In genomic region chr3L:8033776-8034175, dm6 we compare ENCODE assay signal across 2 fruit fly cellular contexts.
TF ChIP-seq lines count a peak whose summit lies in the region.

No protein-coding gene starts in this region.

- no peak for TF ChIP-seq CTCF in whole organism, embryonic (GFP tag; optimal IDR thresholded peaks at IDR 0.05; lab: Kevin White, UChicago)

TF ChIP-seq in whole organism, embryonic, 481 proteins besides CTCF, POLR2A, EP300 and RAD21 (continues in another document):
- no peak for TF ChIP-seq disco-r (GFP tag; optimal IDR thresholded peaks at IDR 0.05; lab: Kevin White, UChicago)
- no peak for TF ChIP-seq Neu2 (GFP tag; optimal IDR thresholded peaks at IDR 0.05; lab: Kevin White, UChicago; ENCODE audit: borderline replicate concordance)
- TF ChIP-seq gro (GFP tag; optimal IDR thresholded peaks at IDR 0.05; lab: Kevin White, UChicago): no peak
- TF ChIP-seq unpg (GFP tag; optimal IDR thresholded peaks at IDR 0.05; lab: Kevin White, UChicago): no peak
- no peak for TF ChIP-seq CG7839 (tag; optimal IDR thresholded peaks at IDR 0.05; lab: Kevin White, UChicago)
- TF ChIP-seq B-H2 (GFP tag; optimal IDR thresholded peaks at IDR 0.05; lab: Kevin White, UChicago): no peak
- no peak for TF ChIP-seq vnd (GFP tag; IDR thresholded peaks at IDR 0.05; lab: Robert Waterston, UW; ENCODE audit: partially characterized antibody)
- TF ChIP-seq CG34422 (GFP tag; IDR thresholded peaks at IDR 0.05; lab: Robert Waterston, UW): no peak
- TF ChIP-seq CoRest (tag; optimal IDR thresholded peaks at IDR 0.05; lab: Kevin White, UChicago): no peak
- TF ChIP-seq E2f2 (GFP tag; IDR thresholded peaks at IDR 0.05; lab: Robert Waterston, UW): no peak
- no peak for TF ChIP-seq Gsc (GFP tag; IDR thresholded peaks at IDR 0.05; lab: Robert Waterston, UW)
- TF ChIP-seq pzg (GFP tag; optimal IDR thresholded peaks at IDR 0.05; lab: Kevin White, UChicago): no peak
- TF ChIP-seq inv (GFP tag; IDR thresholded peaks at IDR 0.05; lab: Robert Waterston, UW; ENCODE audit: partially characterized antibody): no peak
- TF ChIP-seq slou (GFP tag; optimal IDR thresholded peaks at IDR 0.05; lab: Kevin White, UChicago): no peak
- no peak for TF ChIP-seq CG15601 (tag; optimal IDR thresholded peaks at IDR 0.05; lab: Kevin White, UChicago)
- TF ChIP-seq CG34376 (GFP tag; optimal IDR thresholded peaks at IDR 0.05; lab: Kevin White, UChicago): no peak
- TF ChIP-seq CG13624 (GFP tag; optimal IDR thresholded peaks at IDR 0.05; lab: Kevin White, UChicago): no peak
- no peak for TF ChIP-seq CG1792 (GFP tag; optimal IDR thresholded peaks at IDR 0.05; lab: Kevin White, UChicago)
- no peak for TF ChIP-seq insv (GFP tag; optimal IDR thresholded peaks at IDR 0.05; lab: Kevin White, UChicago)
- TF ChIP-seq chn (GFP tag; optimal IDR thresholded peaks at IDR 0.05; lab: Kevin White, UChicago): no peak
- TF ChIP-seq Kr (GFP tag; optimal IDR thresholded peaks at IDR 0.05; lab: Kevin White, UChicago): no peak
- TF ChIP-seq CG18476 (GFP tag; optimal IDR thresholded peaks at IDR 0.05; lab: Kevin White, UChicago): peak; percentile 68
- peak; percentile 20 for TF ChIP-seq CG8290 (GFP tag; optimal IDR thresholded peaks at IDR 0.05; lab: Kevin White, UChicago)
- no peak for TF ChIP-seq CG8290 (tag; optimal IDR thresholded peaks at IDR 0.05; lab: Kevin White, UChicago)
- no peak for TF ChIP-seq kay (GFP tag; optimal IDR thresholded peaks at IDR 0.05; lab: Kevin White, UChicago)
- no peak for TF ChIP-seq CG9932 (GFP tag; IDR thresholded peaks at IDR 0.05; lab: Robert Waterston, UW)
- TF ChIP-seq Ets65A (GFP tag; lab: Kevin White, UChicago): peak; percentile 72
- TF ChIP-seq amos (GFP tag; IDR thresholded peaks at IDR 0.05; lab: Robert Waterston, UW; ENCODE audit: partially characterized antibody): no peak
- no peak for TF ChIP-seq ATbp (GFP tag; optimal IDR thresholded peaks at IDR 0.05; lab: Kevin White, UChicago)
- no peak for TF ChIP-seq ci (GFP tag; IDR thresholded peaks at IDR 0.05; lab: Robert Waterston, UW)
- no peak for TF ChIP-seq abd-A (tag; optimal IDR thresholded peaks at IDR 0.05; lab: Kevin White, UChicago)
- TF ChIP-seq Pdp1 (GFP tag; optimal IDR thresholded peaks at IDR 0.05; lab: Kevin White, UChicago): peak in 1 of 2 experiments; percentile 52
- no peak for TF ChIP-seq ara (GFP tag; IDR thresholded peaks at IDR 0.05; lab: Robert Waterston, UW)
- TF ChIP-seq Chrac-16 (GFP tag; optimal IDR thresholded peaks at IDR 0.05; lab: Kevin White, UChicago): no peak
- TF ChIP-seq wdn (GFP tag; IDR thresholded peaks at IDR 0.05; lab: Robert Waterston, UW): no peak
- no peak for TF ChIP-seq Bgb (GFP tag; IDR thresholded peaks at IDR 0.05; lab: Robert Waterston, UW; ENCODE audit: partially characterized antibody)
- no peak for TF ChIP-seq B-H1 (GFP tag; IDR thresholded peaks at IDR 0.05; lab: Robert Waterston, UW)
- TF ChIP-seq Dek (tag; optimal IDR thresholded peaks at IDR 0.05; lab: Kevin White, UChicago): no peak
- no peak for TF ChIP-seq CG13424 (tag; optimal IDR thresholded peaks at IDR 0.05; lab: Kevin White, UChicago)
- TF ChIP-seq CG30431 (GFP tag; optimal IDR thresholded peaks at IDR 0.05; lab: Kevin White, UChicago): no peak
- TF ChIP-seq CG33557 (GFP tag; optimal IDR thresholded peaks at IDR 0.05; lab: Kevin White, UChicago): no peak
- no peak for TF ChIP-seq CG15269 (tag; optimal IDR thresholded peaks at IDR 0.05; lab: Kevin White, UChicago)
- TF ChIP-seq CG12769 (tag; optimal IDR thresholded peaks at IDR 0.05; lab: Kevin White, UChicago): peak; percentile 31
- no peak for TF ChIP-seq CG11456 (GFP tag; IDR thresholded peaks at IDR 0.05; lab: Robert Waterston, UW)
- TF ChIP-seq Rfx (GFP tag; IDR thresholded peaks at IDR 0.05; lab: Robert Waterston, UW): no peak
- no peak for TF ChIP-seq gt (GFP tag; IDR thresholded peaks at IDR 0.05; lab: Robert Waterston, UW)
- no peak for TF ChIP-seq CG16779 (GFP tag; IDR thresholded peaks at IDR 0.05; lab: Robert Waterston, UW)
- no peak for TF ChIP-seq CG6683 (GFP tag; optimal IDR thresholded peaks at IDR 0.05; lab: Kevin White, UChicago)

TF ChIP-seq in whole organism, prepupa, 60 proteins besides CTCF, POLR2A, EP300 and RAD21:
- TF ChIP-seq fd59A (GFP tag; optimal IDR thresholded peaks at IDR 0.05; lab: Kevin White, UChicago) (no peak), Gug (GFP tag; IDR thresholded peaks at IDR 0.05; lab: Robert Waterston, UW) (no peak), Ets96B (tag; optimal IDR thresholded peaks at IDR 0.05; lab: Kevin White, UChicago) (no peak), Eip78C (GFP tag; lab: Kevin White, UChicago) (peak; percentile 32), CG4318 (GFP tag; optimal IDR thresholded peaks at IDR 0.05; lab: Kevin White, UChicago) (no peak)
TF ChIP-seq in whole organism, prepupa: peak in this region for 1.
